Fruit fly (Drosophila melanogaster) whole organism, pupa: ENCODE data around the gene CG32829.

Experiments
- CG15710 ChIP-seq: fragments of 200-800 bp; sonication (Bioruptor generic); optimal IDR thresholded peaks from 2 replicates; lab custom pipeline; 2018; ENCODE audit warnings: missing biosample characterization, mild to moderate bottlenecking, missing genetic modification characterization, moderate library complexity
- CG8301 ChIP-seq: fragments of 200-800 bp; sonication (Bioruptor generic); optimal IDR thresholded peaks from 2 replicates; lab custom pipeline; 2018; ENCODE audit warnings: missing biosample characterization, mild to moderate bottlenecking, missing genetic modification characterization
- CG9948 ChIP-seq: fragments of 200-800 bp; sonication (Bioruptor generic); optimal IDR thresholded peaks from 2 replicates; lab custom pipeline; 2018; ENCODE audit warnings: missing biosample characterization, mild to moderate bottlenecking, missing genetic modification characterization, moderate library complexity
- EcR ChIP-seq: fragments of 200-800 bp; sonication (Bioruptor generic); optimal IDR thresholded peaks from 3 replicates; lab custom pipeline; 2019; ENCODE audit warnings: missing biosample characterization, missing genetic modification characterization, mild to moderate bottlenecking, moderate library complexity, missing genetic modification reagents
- Snoo ChIP-seq: fragments of 200-800 bp; sonication (Bioruptor generic); optimal IDR thresholded peaks from 3 replicates; lab custom pipeline; 2017; ENCODE audit warnings: missing biosample characterization, mild to moderate bottlenecking, missing genetic modification characterization, inconsistent platforms
- gl ChIP-seq: fragments of 200-800 bp; sonication (Bioruptor generic); optimal IDR thresholded peaks from 2 replicates; lab custom pipeline; 2018; ENCODE audit warnings: missing biosample characterization, mild to moderate bottlenecking, missing genetic modification characterization

- TF ChIP-seq CG9948 (no peak), gl (no peak), Snoo (tag; lab: Kevin White, UChicago) (no peak), CG15710 (tag; lab: Kevin White, UChicago) (no peak), EcR (GFP tag; lab: Kevin White, UChicago) (no peak), CG8301 (tag; lab: Kevin White, UChicago) (no peak)
Measured at dm6 chr2L:6870289-6870688, 46.0 kb downstream of the CG32829 start, which contains the start of gene Nha1.
